Worm (Caenorhabditis elegans): ENCODE measurements around the gene rpl-9.

DNA sequence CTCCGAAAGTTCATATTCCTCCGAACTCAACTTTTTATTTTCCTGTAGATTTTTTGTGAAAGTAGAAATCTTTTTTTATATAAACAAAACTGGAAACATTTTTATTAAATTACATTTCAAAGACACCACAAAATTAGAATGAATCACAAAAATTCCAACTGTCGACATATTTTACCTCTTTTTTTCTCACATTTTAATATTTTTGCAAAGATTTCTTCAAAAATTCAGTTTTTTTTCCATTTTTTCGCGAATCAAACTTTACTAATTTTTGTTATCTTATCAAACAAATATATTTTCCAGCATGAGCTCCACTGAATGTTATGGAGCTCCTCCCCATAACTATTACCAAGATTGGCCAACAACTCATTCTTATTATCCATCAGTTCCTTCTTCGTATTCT is 17.3 kb downstream of the rpl-9 start, which contains the start of gene ceh-13:
- no peak for TF ChIP-seq med-1 (GFP tag; optimal IDR thresholded peaks at IDR 0.05; ENCODE audit: insufficient read depth)
- TF ChIP-seq ztf-23 (GFP tag; IDR thresholded peaks at IDR 0.05), result no peak
- TF ChIP-seq ztf-29 (GFP tag; IDR thresholded peaks at IDR 0.05), result no peak
- TF ChIP-seq T22C8.4 (GFP tag; IDR thresholded peaks at IDR 0.05), result no peak
- TF ChIP-seq flt-1 (GFP tag; IDR thresholded peaks at IDR 0.05), result no peak
- no peak for TF ChIP-seq ref-1 (GFP tag; conservative IDR thresholded peaks at IDR 0.05)
- no peak for TF ChIP-seq klf-2 (GFP tag; conservative IDR thresholded peaks at IDR 0.05)
